Worm (Caenorhabditis elegans) whole organism, late embryonic: ENCODE data around the gene F08F8.9.
A peak's percentile ranks its signal among the peaks of the same experiment; 100 is the strongest.

Experiments used
- C08G9.2 ChIP-seq: sonication (generic microtip); optimal IDR thresholded peaks from 2 replicates; lab custom pipeline; 2016; ENCODE audit warnings: mild to moderate bottlenecking, missing genetic modification characterization, moderate library complexity, missing compliant biosample characterization
- C38D4.7 ChIP-seq: fragments of 200-800 bp; sonication (Bioruptor generic); optimal IDR thresholded peaks from 2 replicates; lab custom pipeline; 2018; ENCODE audit warnings: mild to moderate bottlenecking, missing genetic modification characterization, moderate library complexity, missing compliant biosample characterization
- F13H6.1 ChIP-seq: sonication (generic microtip); optimal IDR thresholded peaks from 2 replicates; lab custom pipeline; 2016; ENCODE audit warnings: missing genetic modification characterization, missing compliant biosample characterization
- T23F11.4 ChIP-seq: fragments of 200-800 bp; sonication (Bioruptor generic); optimal IDR thresholded peaks from 2 replicates; lab custom pipeline; 2018; ENCODE audit warnings: mild to moderate bottlenecking, missing genetic modification characterization, missing compliant biosample characterization
- Y22D7AL.16 ChIP-seq: sonication (generic microtip); optimal IDR thresholded peaks from 2 replicates; lab custom pipeline; 2016; ENCODE audit warnings: missing genetic modification characterization, missing compliant biosample characterization
- ahr-1 ChIP-seq: sonication (generic microtip); optimal IDR thresholded peaks from 2 replicates; lab custom pipeline; 2016; ENCODE audit warnings: missing genetic modification characterization, missing compliant biosample characterization
- ama-1 ChIP-seq: fragments of 150-350 bp; optimal IDR thresholded peaks from 2 replicates; lab custom pipeline; 2014
- ceh-19 ChIP-seq: fragments of 200-800 bp; sonication (Bioruptor generic); optimal IDR thresholded peaks from 2 replicates; lab custom pipeline; 2018; ENCODE audit warnings: mild to moderate bottlenecking, missing genetic modification characterization, missing compliant biosample characterization
- ceh-24 ChIP-seq: sonication (generic microtip); optimal IDR thresholded peaks from 2 replicates; lab custom pipeline; 2016; ENCODE audit warnings: mild to moderate bottlenecking, missing genetic modification characterization, missing compliant biosample characterization
- ceh-30 ChIP-seq: fragments of 150-350 bp; optimal IDR thresholded peaks from 2 replicates; lab custom pipeline; 2014; ENCODE audit warnings: missing biosample characterization, missing genetic modification characterization
- ceh-31 ChIP-seq: sonication (generic microtip); optimal IDR thresholded peaks from 2 replicates; lab custom pipeline; 2016; ENCODE audit warnings: missing genetic modification characterization, missing compliant biosample characterization
- ceh-45 ChIP-seq: fragments of 200-800 bp; sonication (Bioruptor generic); IDR thresholded peaks from 2 replicates; pipeline ENCODE4 v1.3.6; 2022; ENCODE audit warnings: missing genetic modification reagents, missing genetic modification characterization, missing compliant biosample characterization
- ceh-48 ChIP-seq: sonication (generic microtip); optimal IDR thresholded peaks from 2 replicates; lab custom pipeline; 2016; ENCODE audit warnings: missing genetic modification characterization, inconsistent platforms, missing compliant biosample characterization
- ceh-6 ChIP-seq: fragments of 200-800 bp; sonication (Bioruptor generic); optimal IDR thresholded peaks from 2 replicates; lab custom pipeline; 2018; ENCODE audit warnings: mild to moderate bottlenecking, missing genetic modification characterization, missing compliant biosample characterization
- ceh-9 ChIP-seq: sonication (generic microtip); optimal IDR thresholded peaks from 2 replicates; lab custom pipeline; 2016; ENCODE audit warnings: mild to moderate bottlenecking, missing genetic modification characterization, inconsistent platforms, missing compliant biosample characterization
- che-1 ChIP-seq: sonication (generic microtip); optimal IDR thresholded peaks from 2 replicates; lab custom pipeline; 2016; ENCODE audit warnings: mild to moderate bottlenecking, missing genetic modification characterization, missing compliant biosample characterization
- dve-1 ChIP-seq: sonication (generic microtip); optimal IDR thresholded peaks from 2 replicates; lab custom pipeline; 2017; ENCODE audit warnings: antibody characterized with exemption, mild to moderate bottlenecking, missing genetic modification characterization, missing compliant biosample characterization
- elt-2 ChIP-seq: sonication (generic microtip); optimal IDR thresholded peaks from 2 replicates; lab custom pipeline; 2016; ENCODE audit warnings: missing genetic modification reagents, missing genetic modification characterization, missing compliant biosample characterization
- ets-4 ChIP-seq: sonication (generic microtip); optimal IDR thresholded peaks from 2 replicates; lab custom pipeline; 2016; ENCODE audit warnings: missing genetic modification characterization, missing compliant biosample characterization
- eyg-1 ChIP-seq: sonication (generic microtip); optimal IDR thresholded peaks from 2 replicates; lab custom pipeline; 2016; ENCODE audit warnings: missing genotype, missing genetic modification characterization, missing compliant biosample characterization
- hlh-13 ChIP-seq: fragments of 200-800 bp; sonication (Bioruptor generic); optimal IDR thresholded peaks from 2 replicates; lab custom pipeline; 2018; ENCODE audit warnings: mild to moderate bottlenecking, missing genetic modification characterization, missing compliant biosample characterization
- hlh-30 ChIP-seq: sonication (generic microtip); optimal IDR thresholded peaks from 2 replicates; lab custom pipeline; 2017; ENCODE audit warnings: antibody characterized with exemption, missing genetic modification characterization, missing compliant biosample characterization; ENCODE audit not compliant: insufficient read depth
- hlh-6 ChIP-seq: sonication (generic microtip); optimal IDR thresholded peaks from 2 replicates; lab custom pipeline; 2016; ENCODE audit warnings: missing genotype, missing genetic modification characterization, missing compliant biosample characterization
- lim-6 ChIP-seq: sonication (generic microtip); optimal IDR thresholded peaks from 2 replicates; lab custom pipeline; 2016; ENCODE audit warnings: missing genetic modification characterization, missing compliant biosample characterization
- lin-11 ChIP-seq: fragments of 200-800 bp; sonication (Bioruptor generic); optimal IDR thresholded peaks from 2 replicates; lab custom pipeline; 2018; ENCODE audit warnings: mild to moderate bottlenecking, missing genetic modification characterization, missing compliant biosample characterization
- mec-3 ChIP-seq: sonication (generic microtip); optimal IDR thresholded peaks from 2 replicates; lab custom pipeline; 2016; ENCODE audit warnings: borderline replicate concordance, missing genetic modification characterization, missing compliant biosample characterization
- nfya-1 ChIP-seq: sonication (generic microtip); optimal IDR thresholded peaks from 2 replicates; lab custom pipeline; 2017; ENCODE audit warnings: missing genetic modification characterization, mild to moderate bottlenecking, missing compliant biosample characterization, antibody characterized with exemption, moderate library complexity
- nhr-11 ChIP-seq: fragments of 150-350 bp; optimal IDR thresholded peaks from 2 replicates; lab custom pipeline; 2014; ENCODE audit warnings: missing biosample characterization, missing genetic modification characterization
- nhr-232 ChIP-seq: sonication (generic microtip); optimal IDR thresholded peaks from 2 replicates; lab custom pipeline; 2016; ENCODE audit warnings: missing genetic modification characterization, missing compliant biosample characterization
- pat-9 ChIP-seq: fragments of 200-800 bp; sonication (Bioruptor generic); optimal IDR thresholded peaks from 2 replicates; lab custom pipeline; 2018; ENCODE audit warnings: mild to moderate bottlenecking, missing genetic modification characterization, moderate library complexity, missing compliant biosample characterization
- pax-1 ChIP-seq: fragments of 150-350 bp; optimal IDR thresholded peaks from 2 replicates; lab custom pipeline; 2014; ENCODE audit warnings: missing biosample characterization, missing genetic modification characterization
- pha-2 ChIP-seq: sonication (generic microtip); optimal IDR thresholded peaks from 2 replicates; lab custom pipeline; 2017; ENCODE audit warnings: mild to moderate bottlenecking, missing genetic modification characterization, missing compliant biosample characterization
- pha-4 ChIP-seq: fragments of 150-350 bp; optimal IDR thresholded peaks from 2 replicates; lab custom pipeline; 2018; ENCODE audit warnings: missing biosample characterization, missing genetic modification reagents, missing genetic modification characterization
- pqm-1 ChIP-seq: sonication (generic microtip); optimal IDR thresholded peaks from 2 replicates; lab custom pipeline; 2016; ENCODE audit warnings: missing genetic modification characterization, missing compliant biosample characterization
- pros-1 ChIP-seq: fragments of 150-350 bp; optimal IDR thresholded peaks from 2 replicates; lab custom pipeline; 2014; ENCODE audit warnings: missing biosample characterization, missing genetic modification reagents, missing genetic modification characterization
- ref-2 ChIP-seq: sonication (generic microtip); optimal IDR thresholded peaks from 2 replicates; lab custom pipeline; 2016; ENCODE audit warnings: missing genetic modification characterization, missing compliant biosample characterization
- syd-9 ChIP-seq: sonication (generic microtip); optimal IDR thresholded peaks from 2 replicates; lab custom pipeline; 2016; ENCODE audit warnings: mild to moderate bottlenecking, missing genetic modification characterization, moderate library complexity, missing compliant biosample characterization
- tbx-2 ChIP-seq: sonication (generic microtip); optimal IDR thresholded peaks from 2 replicates; lab custom pipeline; 2016; ENCODE audit warnings: missing genetic modification characterization, missing compliant biosample characterization
- unc-55 ChIP-seq: sonication (generic microtip); optimal IDR thresholded peaks from 2 replicates; lab custom pipeline; 2017; ENCODE audit warnings: missing biosample characterization, missing genetic modification reagents, missing genetic modification characterization

F08F8.9 gene

DNA sequence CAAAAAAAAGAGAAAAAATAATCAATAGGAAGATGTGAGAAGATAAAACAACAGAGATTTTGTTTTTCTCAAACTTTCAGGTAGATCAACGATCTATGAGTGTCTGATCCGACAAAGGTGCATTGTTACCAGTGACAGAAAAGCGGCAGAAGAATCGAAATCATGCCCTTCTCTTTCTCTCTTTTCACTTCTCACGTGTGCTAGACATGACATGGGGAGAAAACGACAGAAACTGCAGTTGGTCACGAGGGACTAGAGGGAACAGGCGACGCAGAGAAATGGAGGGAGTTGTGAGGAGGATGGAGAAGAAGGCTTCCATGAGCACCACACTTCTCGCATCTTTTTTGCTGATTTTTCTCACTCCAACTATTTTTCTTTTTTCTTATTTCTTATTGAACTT is 18.6 kb downstream of the F08F8.9 start, which contains the start of gene F56C9.10 (continued):
- TF ChIP-seq pax-1 (no peak), mec-3 (no peak), pqm-1 (no peak), syd-9 (tag; lab: Kevin White, UChicago) (no peak), ets-4 (tag; lab: Kevin White, UChicago) (no peak), nhr-11 (tag; lab: Kevin White, UChicago) (no peak), nfya-1 (tag; lab: Kevin White, UChicago) (peak; percentile 76), unc-55 (GFP tag; lab: Kevin White, UChicago) (peak; percentile 89), dve-1 (tag; lab: Kevin White, UChicago) (no peak), lim-6 (tag; lab: Kevin White, UChicago) (no peak)

DNA sequence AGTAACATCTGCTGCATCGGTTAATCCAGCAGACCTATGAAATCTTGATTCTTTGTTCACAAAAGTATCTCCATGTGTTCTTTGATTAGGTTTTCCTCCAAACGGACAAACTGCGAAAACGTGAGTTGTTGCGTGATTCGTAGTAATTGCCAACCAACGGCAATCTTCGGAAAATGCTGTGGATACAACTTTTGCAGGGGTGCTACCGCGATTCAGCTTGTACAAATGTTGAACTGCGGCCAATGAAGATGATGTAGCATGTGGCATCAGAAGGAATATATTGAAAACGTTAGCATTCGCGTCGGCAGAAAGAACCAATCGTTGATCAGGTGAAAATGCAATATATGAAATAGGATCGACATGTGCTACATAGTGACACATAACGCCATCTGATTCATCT is 22.1 kb downstream of the F08F8.9 start:
- no peak for TF ChIP-seq mec-3
- TF ChIP-seq ceh-31 = no peak
- no peak for TF ChIP-seq ceh-19
- no peak for TF ChIP-seq pqm-1
- TF ChIP-seq hlh-13 (GFP tag; lab: Kevin White, UChicago) = no peak

DNA sequence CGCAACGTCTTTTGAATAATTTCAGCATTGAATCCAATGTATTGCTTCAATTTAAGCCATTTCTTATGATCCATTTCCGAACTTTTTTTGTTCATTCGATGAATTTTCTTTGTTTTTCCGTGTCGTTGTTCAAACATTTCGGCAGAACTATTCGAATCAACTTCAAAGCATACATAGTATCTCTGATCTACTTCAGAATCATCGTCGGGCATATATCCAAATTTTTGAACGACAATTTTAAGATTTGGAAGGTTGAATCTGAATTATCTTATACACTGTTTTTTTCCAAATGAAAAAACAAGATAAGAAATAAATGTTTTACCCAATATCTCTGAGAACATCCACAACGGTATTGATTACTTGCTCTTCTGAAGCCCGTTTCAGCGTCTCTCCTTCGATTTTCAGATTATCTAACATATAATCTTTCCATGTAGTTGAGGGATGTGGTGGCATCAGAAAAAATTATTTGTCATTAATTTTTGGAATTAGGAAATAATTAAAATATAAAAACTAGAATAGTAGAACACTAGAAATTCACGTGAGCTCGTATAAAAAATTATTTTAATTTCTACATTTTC is 24.5 kb downstream of the F08F8.9 start, which contains the start of gene lab-2:
lab-2 (minus strand) TSS at position 453 of the 578 bp plus-strand sequence.
- TF ChIP-seq che-1 (no peak), eyg-1 (tag; lab: Kevin White, UChicago) (no peak), ceh-45 (GFP tag; lab: Robert Waterston, UW) (no peak)
- TF ChIP-seq, all 69 proteins: peak for 0

DNA sequence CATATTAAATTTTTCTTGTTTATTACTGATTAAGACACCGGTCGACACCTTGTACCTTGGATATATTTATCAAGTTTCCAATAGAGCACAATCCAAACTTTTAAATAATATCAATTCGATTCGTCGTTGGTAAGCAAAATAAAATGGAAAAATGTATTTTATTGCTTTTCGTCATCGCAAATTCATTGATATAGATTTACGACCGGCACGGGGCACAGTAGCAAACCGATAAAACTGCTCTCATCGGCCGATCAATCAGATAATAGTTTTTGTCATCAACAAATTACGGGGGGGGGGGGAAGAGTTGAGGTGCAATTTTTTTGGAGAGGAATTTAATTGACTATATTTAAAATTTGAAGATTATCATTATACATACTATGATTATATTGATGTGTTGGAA is 30.4 kb downstream of the F08F8.9 start:
- no peak for TF ChIP-seq hlh-6 (tag; lab: Kevin White, UChicago)
- no peak for TF ChIP-seq mec-3
- TF ChIP-seq pros-1 (tag; lab: Kevin White, UChicago) = no peak
- TF ChIP-seq hlh-30 (tag; lab: Kevin White, UChicago) = no peak
- TF ChIP-seq ceh-24 (tag; lab: Kevin White, UChicago) = no peak
- TF ChIP-seq ceh-6 (GFP tag; lab: Kevin White, UChicago) = no peak
- no peak for TF ChIP-seq tbx-2 (tag; lab: Kevin White, UChicago)
- no peak for TF ChIP-seq lin-11 (tag; lab: Kevin White, UChicago)
- no peak for TF ChIP-seq ceh-9 (tag; lab: Kevin White, UChicago)

DNA sequence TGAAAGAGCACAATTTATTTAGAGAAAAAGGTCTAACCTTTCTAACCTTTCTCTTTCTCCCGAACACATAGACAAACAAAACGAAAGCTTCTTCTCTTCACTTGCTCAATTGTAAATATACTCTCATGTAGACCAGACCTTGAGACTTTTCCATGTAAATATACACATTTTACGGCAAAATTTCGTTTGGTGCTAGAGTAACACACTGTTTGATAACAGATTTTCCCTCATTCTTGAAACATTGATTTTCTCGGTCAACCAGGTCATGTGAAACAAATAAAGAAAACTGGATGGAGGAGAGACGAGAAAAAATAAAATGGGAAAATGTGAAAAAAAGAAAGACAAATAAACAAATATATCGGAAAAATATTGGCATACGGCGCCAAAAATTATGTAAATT is 31.8 kb downstream of the F08F8.9 start:
- TF ChIP-seq hlh-30 (tag; lab: Kevin White, UChicago) (no peak), pha-4 (tag; lab: Kevin White, UChicago) (no peak), elt-2 (tag; lab: Kevin White, UChicago) (no peak), ama-1 (lab: Kevin White, UChicago) (no peak), ahr-1 (no peak), C08G9.2 (tag; lab: Kevin White, UChicago) (no peak), hlh-6 (tag; lab: Kevin White, UChicago) (no peak), C38D4.7 (GFP tag; lab: Kevin White, UChicago) (no peak), nhr-232 (tag; lab: Kevin White, UChicago) (no peak), ceh-31 (no peak)

DNA sequence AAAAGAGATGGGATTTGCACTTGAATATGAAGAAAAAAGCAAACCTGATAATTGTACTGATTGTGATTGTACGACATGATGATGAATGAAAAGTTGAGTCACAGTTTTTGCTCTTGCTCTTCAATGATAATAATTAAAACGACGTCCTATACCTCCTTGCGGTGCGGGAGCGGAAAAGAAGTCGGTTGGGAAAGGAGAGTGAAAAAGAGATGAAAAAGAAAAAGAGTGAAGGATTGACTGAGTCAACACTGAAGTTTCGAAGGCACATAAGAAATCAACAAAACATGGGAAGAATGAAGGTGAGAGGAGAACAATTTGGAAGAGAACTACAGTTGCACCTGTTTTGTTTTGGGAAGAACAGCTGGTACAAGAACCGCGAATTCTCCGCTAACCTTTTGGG is 34.4 kb downstream of the F08F8.9 start, which contains the start of gene F56C9.8:
F56C9.8 (minus strand) TSS at position 120 of the 400 bp plus-strand sequence.
- TF ChIP-seq ref-2 (tag; lab: Kevin White, UChicago) = no peak
- no peak for TF ChIP-seq F13H6.1 (tag; lab: Kevin White, UChicago)
- no peak for TF ChIP-seq ceh-30
- TF ChIP-seq ceh-48 = no peak
- no peak for TF ChIP-seq pha-2
- no peak for TF ChIP-seq pat-9 (tag; lab: Kevin White, UChicago)
- no peak for TF ChIP-seq lin-11 (tag; lab: Kevin White, UChicago)
- no peak for TF ChIP-seq T23F11.4 (GFP tag; lab: Kevin White, UChicago)
- TF ChIP-seq pha-4 (tag; lab: Kevin White, UChicago) = no peak
- no peak for TF ChIP-seq ahr-1
- TF ChIP-seq Y22D7AL.16 (tag; lab: Kevin White, UChicago) = no peak
- TF ChIP-seq eyg-1 (tag; lab: Kevin White, UChicago) = no peak
- TF ChIP-seq C08G9.2 (tag; lab: Kevin White, UChicago) = no peak
